Worm (Caenorhabditis elegans) whole organism, L1 larva: ENCODE measurements around the gene srw-22.
"Not testable (repeated sequence)": the region's sequence is repeated elsewhere in the genome, so short reads cannot be mapped to it uniquely, and the experiment has no call there.

Experiments used
- mep-1 ChIP-seq: fragments of 150-350 bp; optimal IDR thresholded peaks from 2 replicates; lab custom pipeline; 2014; ENCODE audit warnings: missing biosample characterization, missing genetic modification characterization
- nhr-11 ChIP-seq: fragments of 150-350 bp; optimal IDR thresholded peaks from 2 replicates; lab custom pipeline; 2014; ENCODE audit warnings: missing biosample characterization, missing genetic modification characterization

DNA sequence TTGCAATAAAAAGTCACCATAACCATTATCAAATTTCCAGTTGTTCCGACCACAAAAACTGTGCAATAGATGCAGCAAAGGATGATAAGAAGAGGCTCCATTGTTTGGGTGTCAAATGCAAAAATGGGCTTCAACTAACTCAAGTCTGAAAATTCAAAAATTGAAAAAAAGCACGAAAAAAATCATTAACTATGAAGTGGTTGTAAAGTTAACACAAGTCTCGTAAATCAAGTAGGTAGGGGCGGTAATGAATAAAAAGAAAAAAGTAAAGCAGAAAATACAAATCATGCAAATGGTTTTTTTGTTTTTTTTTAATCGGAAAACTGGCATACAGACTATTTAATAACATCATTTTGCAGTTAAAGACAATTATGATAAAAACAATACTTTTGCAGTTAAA, 11.7 kb upstream of the srw-22 start, which contains the start of gene srsx-39:
- not testable (repeated sequence) for TF ChIP-seq nhr-11, mep-1 (tag; lab: Kevin White, UChicago)
